Fruit fly (Drosophila melanogaster) whole organism: ENCODE data around the gene CG10116.

Source experiments
- CG8478 ChIP-seq: fragments of >200 bp; optimal IDR thresholded peaks from 2 replicates; lab custom pipeline; 2018; ENCODE audit warnings: inconsistent platforms
- Dll ChIP-seq: fragments of >200 bp; optimal IDR thresholded peaks from 2 replicates; lab custom pipeline; 2017
- EcR ChIP-seq, 2 experiments: fragments of >200 bp; optimal IDR thresholded peaks; 2 replicates each; lab custom pipeline; 2017; ENCODE audit warnings: missing biosample characterization in 2 of 2, missing genetic modification characterization in 2 of 2, missing genetic modification reagents in 2 of 2
- pan ChIP-seq: fragments of >200 bp; optimal IDR thresholded peaks from 2 replicates; lab custom pipeline; 2017
- psq ChIP-seq: fragments of >200 bp; optimal IDR thresholded peaks from 2 replicates; lab custom pipeline; 2017
- usp ChIP-seq: fragments of >200 bp; optimal IDR thresholded peaks from 2 replicates; lab custom pipeline; 2017; ENCODE audit warnings: missing biosample characterization, missing genetic modification characterization, mixed read lengths

Gene CG10116

dm6 chr3L:13476070-13476469 is 19.0 kb upstream of the CG10116 start:
- TF ChIP-seq CG8478 (lab: Kevin White, UChicago) (no peak), usp (GFP tag; lab: Kevin White, UChicago) (no peak), EcR (GFP tag; optimal IDR thresholded peaks at IDR 0.05; lab: Kevin White, UChicago) (no peak), psq (no peak), Dll (lab: Kevin White, UChicago) (no peak), pan (lab: Kevin White, UChicago) (no peak)

- TF ChIP-seq pan (lab: Kevin White, UChicago) (no peak), CG8478 (lab: Kevin White, UChicago) (no peak), psq (no peak), usp (GFP tag; lab: Kevin White, UChicago) (no peak)
Observed at dm6 chr3L:13474607-13475006, 17.6 kb upstream of the CG10116 start, which contains the start of gene CG10089. CG10089 (minus strand) TSS chr3L:13474787.

- no peak for TF ChIP-seq psq
- TF ChIP-seq pan (lab: Kevin White, UChicago) = no peak
- TF ChIP-seq CG8478 (lab: Kevin White, UChicago) = no peak
- no peak for TF ChIP-seq Dll (lab: Kevin White, UChicago)
- no peak for TF ChIP-seq usp (GFP tag; lab: Kevin White, UChicago)
- no peak for TF ChIP-seq EcR (GFP tag; optimal IDR thresholded peaks at IDR 0.05; lab: Kevin White, UChicago)
Observed at dm6 chr3L:13454755-13455154, 2.3 kb downstream of the CG10116 start.

- no peak for TF ChIP-seq EcR (GFP tag; optimal IDR thresholded peaks at IDR 0.05; lab: Kevin White, UChicago)
- no peak for TF ChIP-seq usp (GFP tag; lab: Kevin White, UChicago)
- no peak for TF ChIP-seq pan (lab: Kevin White, UChicago)
- no peak for TF ChIP-seq CG8478 (lab: Kevin White, UChicago)
- no peak for TF ChIP-seq Dll (lab: Kevin White, UChicago)
- no peak for TF ChIP-seq psq
Observed at dm6 chr3L:13452281-13452680, 4.8 kb downstream of the CG10116 start.

- TF ChIP-seq Dll (lab: Kevin White, UChicago) (no peak), usp (GFP tag; lab: Kevin White, UChicago) (no peak), CG8478 (lab: Kevin White, UChicago) (no peak), pan (lab: Kevin White, UChicago) (no peak), psq (no peak), EcR (GFP tag; optimal IDR thresholded peaks at IDR 0.05; lab: Kevin White, UChicago) (no peak)
Observed at dm6 chr3L:13451562-13451961, 5.5 kb downstream of the CG10116 start.

dm6 chr3L:13450177-13450793 is 6.8 kb downstream of the CG10116 start, which contains the start of the genes JMJD7 and CG10738:
JMJD7 (minus strand) TSS chr3L:13450283.
CG10738 (plus strand) TSS chr3L:13450770.
- no peak for TF ChIP-seq usp (GFP tag; lab: Kevin White, UChicago)
- TF ChIP-seq Dll (lab: Kevin White, UChicago) = no peak
- TF ChIP-seq EcR (GFP tag; optimal IDR thresholded peaks at IDR 0.05; lab: Kevin White, UChicago) = no peak
- TF ChIP-seq pan (lab: Kevin White, UChicago) = no peak
- no peak for TF ChIP-seq psq
- TF ChIP-seq CG8478 (lab: Kevin White, UChicago) = no peak

dm6 chr3L:13442400-13442799 is 14.6 kb downstream of the CG10116 start, which contains the start of gene cmb:
cmb (plus strand) TSS chr3L:13442594.
- TF ChIP-seq usp (GFP tag; lab: Kevin White, UChicago) (no peak), CG8478 (lab: Kevin White, UChicago) (no peak), Dll (lab: Kevin White, UChicago) (no peak), EcR (GFP tag; optimal IDR thresholded peaks at IDR 0.05; lab: Kevin White, UChicago) (no peak), psq (no peak), pan (lab: Kevin White, UChicago) (no peak)

dm6 chr3L:13440370-13440960 is 16.6 kb downstream of the CG10116 start, which contains the start of the genes CG10140 and CG14109:
CG10140 (minus strand) TSS chr3L:13440470.
CG14109 (plus strand) TSS chr3L:13440910.
- no peak for TF ChIP-seq psq
- TF ChIP-seq EcR (GFP tag; optimal IDR thresholded peaks at IDR 0.05; lab: Kevin White, UChicago) = no peak
- TF ChIP-seq usp (GFP tag; lab: Kevin White, UChicago) = no peak
- no peak for TF ChIP-seq pan (lab: Kevin White, UChicago)
- no peak for TF ChIP-seq Dll (lab: Kevin White, UChicago)
- no peak for TF ChIP-seq CG8478 (lab: Kevin White, UChicago)

dm6 chr3L:13437654-13438053 is 19.4 kb downstream of the CG10116 start, which contains the start of gene CG10725:
CG10725 (plus strand) TSS chr3L:13437954.
- no peak for TF ChIP-seq CG8478 (lab: Kevin White, UChicago)
- TF ChIP-seq pan (lab: Kevin White, UChicago) = no peak
- no peak for TF ChIP-seq psq
- no peak for TF ChIP-seq Dll (lab: Kevin White, UChicago)
- no peak for TF ChIP-seq usp (GFP tag; lab: Kevin White, UChicago)
- no peak for TF ChIP-seq EcR (GFP tag; optimal IDR thresholded peaks at IDR 0.05; lab: Kevin White, UChicago)

dm6 chr3L:13437036-13437435 is 20.0 kb downstream of the CG10116 start, which contains the start of gene CG10154:
CG10154 (minus strand) TSS chr3L:13437136.
- TF ChIP-seq CG8478 (lab: Kevin White, UChicago) = no peak
- TF ChIP-seq psq = no peak
- no peak for TF ChIP-seq EcR (GFP tag; optimal IDR thresholded peaks at IDR 0.05; lab: Kevin White, UChicago)
- no peak for TF ChIP-seq pan (lab: Kevin White, UChicago)
- TF ChIP-seq usp (GFP tag; lab: Kevin White, UChicago) = no peak
- TF ChIP-seq Dll (lab: Kevin White, UChicago) = no peak

dm6 chr3L:13435170-13435727 is 21.8 kb downstream of the CG10116 start, which contains the start of gene CG10713:
CG10713 (minus strand) TSS chr3L:13435229.
- TF ChIP-seq Dll (lab: Kevin White, UChicago) = no peak
- TF ChIP-seq EcR (GFP tag; optimal IDR thresholded peaks at IDR 0.05; lab: Kevin White, UChicago) = no peak
- TF ChIP-seq usp (GFP tag; lab: Kevin White, UChicago) = no peak
- no peak for TF ChIP-seq CG8478 (lab: Kevin White, UChicago)
- TF ChIP-seq psq = no peak
- no peak for TF ChIP-seq pan (lab: Kevin White, UChicago)
